Worm (Caenorhabditis elegans): ENCODE measurements around the gene mrps-22.

- TF ChIP-seq nhr-237 (tag; optimal IDR thresholded peaks at IDR 0.05) (no peak), mab-5 (tag; optimal IDR thresholded peaks at IDR 0.05) (no peak), elt-3 (tag; optimal IDR thresholded peaks at IDR 0.05) (no peak), lin-13 (tag; optimal IDR thresholded peaks at IDR 0.05) (no peak), unc-62 (GFP tag; optimal IDR thresholded peaks at IDR 0.05) (no peak), mep-1 (tag; optimal IDR thresholded peaks at IDR 0.05) (no peak), unc-39 (tag; optimal IDR thresholded peaks at IDR 0.05) (no peak), blmp-1 (tag; optimal IDR thresholded peaks at IDR 0.05) (no peak), snpc-4 (tag; optimal IDR thresholded peaks at IDR 0.05) (no peak), flh-1 (GFP tag; optimal IDR thresholded peaks at IDR 0.05) (no peak), nhr-28 (tag; optimal IDR thresholded peaks at IDR 0.05) (no peak), lsy-2 (tag; optimal IDR thresholded peaks at IDR 0.05) (no peak)
Measured at ce11 chrII:10569498-10569897, 12.9 kb upstream of the mrps-22 start.
